Worm (Caenorhabditis elegans) whole organism, midembryonic: ENCODE measurements around the gene W02H3.1.

Experiments
- T22C8.4 ChIP-seq: fragments of 200-800 bp; sonication (Bioruptor generic); IDR thresholded peaks from 2 replicates; pipeline ENCODE4 v1.3.6; 2022; ENCODE audit warnings: missing genetic modification characterization, missing compliant biosample characterization
- cog-1 ChIP-seq: sonication (generic microtip); optimal IDR thresholded peaks from 2 replicates; lab custom pipeline; 2016; ENCODE audit warnings: missing genetic modification characterization, missing compliant biosample characterization
- flt-1 ChIP-seq: fragments of 200-800 bp; sonication (Bioruptor generic); IDR thresholded peaks from 2 replicates; pipeline ENCODE4 v1.3.6; 2022; ENCODE audit warnings: missing genetic modification characterization, missing compliant biosample characterization
- klf-2 ChIP-seq: fragments of 200-800 bp; sonication (Bioruptor generic); conservative IDR thresholded peaks from 2 replicates; pipeline ENCODE4 v1.3.6; 2022; ENCODE audit warnings: missing genetic modification reagents, missing genetic modification characterization, missing compliant biosample characterization
- med-1 ChIP-seq: sonication (generic microtip); optimal IDR thresholded peaks from 2 replicates; lab custom pipeline; 2017; ENCODE audit warnings: missing genetic modification characterization, mild to moderate bottlenecking, missing compliant biosample characterization, antibody characterized with exemption, missing genetic modification reagents; ENCODE audit not compliant: insufficient read depth
- tab-1 ChIP-seq: fragments of 200-800 bp; sonication (Bioruptor generic); IDR thresholded peaks from 2 replicates; pipeline ENCODE4 v1.3.6; 2022; ENCODE audit warnings: missing genetic modification characterization, missing compliant biosample characterization
- ztf-23 ChIP-seq: fragments of 200-800 bp; sonication (Bioruptor generic); IDR thresholded peaks from 2 replicates; pipeline ENCODE4 v1.3.6; 2022; ENCODE audit warnings: missing genetic modification reagents, missing genetic modification characterization, missing compliant biosample characterization
- ztf-29 ChIP-seq: fragments of 200-800 bp; sonication (Bioruptor generic); IDR thresholded peaks from 2 replicates; pipeline ENCODE4 v1.3.6; 2022; ENCODE audit warnings: missing genetic modification reagents, missing genetic modification characterization, missing compliant biosample characterization

- no peak for TF ChIP-seq cog-1 (tag; lab: Kevin White, UChicago)
- TF ChIP-seq T22C8.4 (GFP tag; lab: Robert Waterston, UW) = no peak
- no peak for TF ChIP-seq klf-2 (GFP tag; lab: Robert Waterston, UW)
- TF ChIP-seq med-1 (GFP tag; lab: Kevin White, UChicago) = no peak
- no peak for TF ChIP-seq flt-1 (GFP tag; lab: Robert Waterston, UW)
- no peak for TF ChIP-seq ztf-23 (GFP tag; lab: Robert Waterston, UW)
- TF ChIP-seq ztf-29 = no peak
- no peak for TF ChIP-seq tab-1 (GFP tag; lab: Robert Waterston, UW)
Measured at ce11 chrX:11126259-11126658, 21.0 kb upstream of the W02H3.1 start.
